Worm (Caenorhabditis elegans) whole organism, L3 larva: ENCODE measurements around the gene ZK470.14.
"Not testable (repeated sequence)": the region's sequence is repeated elsewhere in the genome, so short reads cannot be mapped to it uniquely, and the experiment has no call there.

Experiments used
- R02D3.7 ChIP-seq: fragments of 150-350 bp; optimal IDR thresholded peaks from 2 replicates; lab custom pipeline; 2014; ENCODE audit warnings: missing biosample characterization, missing genetic modification characterization
- ZK546.5 ChIP-seq: sonication (generic microtip); optimal IDR thresholded peaks from 2 replicates; lab custom pipeline; 2017; ENCODE audit warnings: missing biosample characterization, missing genetic modification characterization
- aly-2 ChIP-seq: fragments of 150-350 bp; optimal IDR thresholded peaks from 2 replicates; lab custom pipeline; 2014; ENCODE audit warnings: missing biosample characterization, missing genetic modification characterization
- ama-1 ChIP-seq: fragments of 150-350 bp; optimal IDR thresholded peaks from 2 replicates; lab custom pipeline; 2018
- ceh-16 ChIP-seq: sonication (generic microtip); optimal IDR thresholded peaks from 2 replicates; lab custom pipeline; 2017; ENCODE audit warnings: missing biosample characterization, missing genetic modification characterization
- ceh-28 ChIP-seq: fragments of 150-350 bp; optimal IDR thresholded peaks from 2 replicates; lab custom pipeline; 2014; ENCODE audit warnings: missing biosample characterization, missing genetic modification reagents, missing genetic modification characterization
- ceh-82 ChIP-seq: fragments of 150-350 bp; optimal IDR thresholded peaks from 2 replicates; lab custom pipeline; 2014; ENCODE audit warnings: missing biosample characterization, missing genetic modification characterization
- ceh-9 ChIP-seq: sonication (generic microtip); optimal IDR thresholded peaks from 2 replicates; lab custom pipeline; 2018; ENCODE audit warnings: missing biosample characterization, missing genetic modification characterization
- daf-12 ChIP-seq: fragments of 150-350 bp; optimal IDR thresholded peaks from 2 replicates; lab custom pipeline; 2014; ENCODE audit warnings: missing biosample characterization, missing genetic modification reagents, missing genetic modification characterization
- egl-27 ChIP-seq: sonication (generic microtip); optimal IDR thresholded peaks from 4 replicates; lab custom pipeline; 2017; ENCODE audit warnings: missing biosample characterization, missing genetic modification reagents, missing genetic modification characterization
- egl-5 ChIP-seq: fragments of 150-350 bp; optimal IDR thresholded peaks from 2 replicates; lab custom pipeline; 2017; ENCODE audit warnings: missing biosample characterization, missing genetic modification reagents, missing genetic modification characterization, inconsistent platforms
- elt-1 ChIP-seq: fragments of 150-350 bp; optimal IDR thresholded peaks from 2 replicates; lab custom pipeline; 2014; ENCODE audit warnings: missing biosample characterization, missing genetic modification characterization
- elt-2 ChIP-seq: sonication (generic microtip); optimal IDR thresholded peaks from 2 replicates; lab custom pipeline; 2016; ENCODE audit warnings: missing genetic modification reagents, mild to moderate bottlenecking, missing genetic modification characterization, missing compliant biosample characterization
- elt-3 ChIP-seq, 3 experiments: fragments of 150-350 bp in 1 of 3; sonication (generic microtip) in 2 of 3; optimal IDR thresholded peaks; 2 replicates in 2 of 3; 4 replicates in 1 of 3; lab custom pipeline; 2014 to 2017; ENCODE audit warnings: missing biosample characterization in 3 of 3, missing genetic modification characterization in 3 of 3
- eor-1 ChIP-seq, 2 experiments: fragments of 150-350 bp; optimal IDR thresholded peaks; 2 replicates each; lab custom pipeline; 2014 to 2018; ENCODE audit warnings: missing biosample characterization in 2 of 2, missing genetic modification characterization in 2 of 2
- fkh-10 ChIP-seq: sonication (generic microtip); optimal IDR thresholded peaks from 2 replicates; lab custom pipeline; 2017; ENCODE audit warnings: missing biosample characterization, missing genetic modification reagents, missing genetic modification characterization
- fkh-2 ChIP-seq: fragments of 150-350 bp; optimal IDR thresholded peaks from 2 replicates; lab custom pipeline; 2014; ENCODE audit warnings: missing biosample characterization, missing genetic modification reagents, missing genetic modification characterization
- fos-1 ChIP-seq: fragments of 150-350 bp; optimal IDR thresholded peaks from 2 replicates; lab custom pipeline; 2014; ENCODE audit warnings: missing biosample characterization, missing genetic modification characterization
- hmg-11 ChIP-seq: sonication (generic microtip); optimal IDR thresholded peaks from 2 replicates; lab custom pipeline; 2016; ENCODE audit warnings: missing genetic modification characterization, missing compliant biosample characterization
- jun-1 ChIP-seq: fragments of 150-350 bp; optimal IDR thresholded peaks from 2 replicates; lab custom pipeline; 2014; ENCODE audit warnings: missing biosample characterization, missing genetic modification reagents, missing genetic modification characterization
- lin-15B ChIP-seq: fragments of 150-350 bp; optimal IDR thresholded peaks from 2 replicates; lab custom pipeline; 2014; ENCODE audit warnings: missing biosample characterization, missing genetic modification characterization
- lin-39 ChIP-seq: fragments of 150-350 bp; optimal IDR thresholded peaks from 2 replicates; lab custom pipeline; 2018; ENCODE audit warnings: missing biosample characterization, missing genetic modification reagents, missing genetic modification characterization
- lsy-12 ChIP-seq: sonication (generic microtip); optimal IDR thresholded peaks from 2 replicates; lab custom pipeline; 2016; ENCODE audit warnings: mild to moderate bottlenecking, missing genetic modification characterization, missing compliant biosample characterization
- mdl-1 ChIP-seq: fragments of 150-350 bp; optimal IDR thresholded peaks from 2 replicates; lab custom pipeline; 2014; ENCODE audit warnings: missing biosample characterization, missing genetic modification characterization
- mml-1 ChIP-seq: fragments of 150-350 bp; sonication (generic microtip); optimal IDR thresholded peaks from 3 replicates; lab custom pipeline; 2014; ENCODE audit warnings: missing biosample characterization, missing genetic modification characterization
- nfya-1 ChIP-seq: sonication (generic microtip); optimal IDR thresholded peaks from 2 replicates; lab custom pipeline; 2017; ENCODE audit warnings: missing genetic modification characterization, mild to moderate bottlenecking, missing compliant biosample characterization, antibody characterized with exemption, moderate library complexity; ENCODE audit not compliant: insufficient read depth
- nhr-11 ChIP-seq: fragments of 150-350 bp; optimal IDR thresholded peaks from 2 replicates; lab custom pipeline; 2014; ENCODE audit warnings: missing biosample characterization, missing genetic modification characterization
- nhr-12 ChIP-seq: fragments of 150-350 bp; optimal IDR thresholded peaks from 2 replicates; lab custom pipeline; 2014; ENCODE audit warnings: missing biosample characterization, missing genetic modification characterization
- nhr-23 ChIP-seq: fragments of 150-350 bp; optimal IDR thresholded peaks from 2 replicates; lab custom pipeline; 2014; ENCODE audit warnings: missing biosample characterization, missing genetic modification reagents, missing genetic modification characterization
- nhr-237 ChIP-seq: fragments of 150-350 bp; optimal IDR thresholded peaks from 2 replicates; lab custom pipeline; 2014; ENCODE audit warnings: missing biosample characterization, missing genetic modification characterization
- nhr-25 ChIP-seq: sonication (generic microtip); optimal IDR thresholded peaks from 2 replicates; lab custom pipeline; 2017; ENCODE audit warnings: missing biosample characterization, missing genetic modification characterization
- nhr-28 ChIP-seq: fragments of 150-350 bp; optimal IDR thresholded peaks from 2 replicates; lab custom pipeline; 2014; ENCODE audit warnings: missing biosample characterization, missing genetic modification characterization
- nhr-43 ChIP-seq: sonication (generic microtip); optimal IDR thresholded peaks from 2 replicates; lab custom pipeline; 2016; ENCODE audit warnings: mild to moderate bottlenecking, missing genetic modification characterization, missing compliant biosample characterization; ENCODE audit not compliant: poor library complexity, severe bottlenecking
- nhr-67 ChIP-seq: fragments of 150-350 bp; optimal IDR thresholded peaks from 2 replicates; lab custom pipeline; 2014; ENCODE audit warnings: missing biosample characterization, missing genetic modification characterization
- nhr-76 ChIP-seq: fragments of 150-350 bp; sonication (generic microtip); optimal IDR thresholded peaks from 5 replicates; lab custom pipeline; 2014; ENCODE audit warnings: missing biosample characterization, missing genetic modification characterization
- nhr-77 ChIP-seq: fragments of 150-350 bp; optimal IDR thresholded peaks from 2 replicates; lab custom pipeline; 2014; ENCODE audit warnings: missing biosample characterization, missing genetic modification characterization
- pha-4 ChIP-seq: fragments of 150-350 bp; optimal IDR thresholded peaks from 2 replicates; lab custom pipeline; 2014; ENCODE audit warnings: missing biosample characterization, missing genetic modification reagents, missing genetic modification characterization
- pqm-1 ChIP-seq: fragments of 150-350 bp; optimal IDR thresholded peaks from 2 replicates; lab custom pipeline; 2017; ENCODE audit warnings: missing biosample characterization, missing genetic modification characterization, inconsistent platforms
- sea-2 ChIP-seq: fragments of 150-350 bp; sonication (generic microtip); optimal IDR thresholded peaks from 4 replicates; lab custom pipeline; 2014; ENCODE audit warnings: missing biosample characterization, missing genetic modification reagents, missing genetic modification characterization
- skn-1 ChIP-seq: fragments of 150-350 bp; optimal IDR thresholded peaks from 2 replicates; lab custom pipeline; 2014; ENCODE audit warnings: missing biosample characterization, missing genetic modification characterization
- snpc-4 ChIP-seq: fragments of 150-350 bp; optimal IDR thresholded peaks from 2 replicates; lab custom pipeline; 2014; ENCODE audit warnings: missing biosample characterization, missing genetic modification characterization
- tbx-2 ChIP-seq: sonication (generic microtip); optimal IDR thresholded peaks from 2 replicates; lab custom pipeline; 2016; ENCODE audit warnings: mild to moderate bottlenecking, missing genetic modification characterization, missing compliant biosample characterization
- unc-39 ChIP-seq: sonication (generic microtip); optimal IDR thresholded peaks from 4 replicates; lab custom pipeline; 2017; ENCODE audit warnings: missing biosample characterization, missing genetic modification characterization
- unc-62 ChIP-seq: fragments of 150-350 bp; sonication (generic microtip); optimal IDR thresholded peaks from 4 replicates; lab custom pipeline; 2014; ENCODE audit warnings: missing biosample characterization, missing genetic modification reagents, missing genetic modification characterization
- zag-1 ChIP-seq: fragments of 150-350 bp; optimal IDR thresholded peaks from 2 replicates; lab custom pipeline; 2014; ENCODE audit warnings: missing biosample characterization, missing genetic modification characterization
- ztf-11 ChIP-seq: fragments of 150-350 bp; optimal IDR thresholded peaks from 2 replicates; lab custom pipeline; 2014; ENCODE audit warnings: missing biosample characterization, missing genetic modification characterization
- ztf-4 ChIP-seq: fragments of 150-350 bp; optimal IDR thresholded peaks from 2 replicates; lab custom pipeline; 2014; ENCODE audit warnings: missing biosample characterization, missing genetic modification characterization

Gene ZK470.14

DNA sequence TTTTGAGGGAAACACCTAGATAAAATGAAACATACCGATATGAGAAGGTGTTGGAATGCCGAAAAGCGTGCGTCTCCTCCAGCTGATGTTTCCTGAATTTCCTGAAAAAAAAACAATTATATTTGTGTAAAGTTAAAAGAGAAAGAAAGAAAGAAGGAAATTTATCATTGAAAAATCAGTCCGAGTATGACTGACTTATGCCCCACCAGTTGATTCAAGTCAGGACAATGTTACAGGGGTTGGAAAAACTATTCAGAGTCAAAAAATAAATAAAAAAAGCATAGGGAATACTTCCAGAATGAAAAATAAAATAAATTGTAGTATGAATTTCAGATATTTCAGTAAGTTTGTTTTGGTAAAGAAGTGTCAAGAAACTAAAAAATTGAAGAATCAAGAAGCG, 40.1 kb downstream of the ZK470.14 start, which contains the start of gene F20B6.9:
Gene F20B6.9 (minus strand): TSS at position 101 of the 400 bp plus-strand sequence.
- not testable (repeated sequence) for TF ChIP-seq jun-1 (tag; lab: Kevin White, UChicago); sea-2; mml-1 (tag; lab: Kevin White, UChicago)
- TF ChIP-seq, all 47 proteins: peak for 0; not testable (repeated sequence) for 47

- peak; percentile 82 for TF ChIP-seq nhr-77
- TF ChIP-seq fos-1 (tag; lab: Kevin White, UChicago), result no peak
- TF ChIP-seq nhr-12 (tag; lab: Kevin White, UChicago), result no peak
- peak; percentile 79 for TF ChIP-seq skn-1
- TF ChIP-seq ama-1 (lab: Kevin White, UChicago), result no peak
- no peak for TF ChIP-seq daf-12
- no peak for TF ChIP-seq nhr-76 (tag; lab: Kevin White, UChicago)
- TF ChIP-seq nhr-25, result peak; percentile 49
- no peak for TF ChIP-seq aly-2 (tag; lab: Kevin White, UChicago)
- no peak for TF ChIP-seq ztf-4 (tag; lab: Kevin White, UChicago)
- TF ChIP-seq ceh-82 (tag; lab: Kevin White, UChicago), result no peak
- TF ChIP-seq nhr-43 (tag; lab: Kevin White, UChicago), result peak; percentile 89
- no peak for TF ChIP-seq egl-27 (tag; lab: Kevin White, UChicago)
- TF ChIP-seq nhr-23 (tag; lab: Kevin White, UChicago), result peak; percentile 69
- TF ChIP-seq pqm-1 (tag; lab: Kevin White, UChicago), result peak; percentile 60
- TF ChIP-seq ZK546.5 (tag; lab: Kevin White, UChicago), result no peak
- no peak for TF ChIP-seq lin-39
- no peak for TF ChIP-seq fkh-2 (tag; lab: Kevin White, UChicago)
- TF ChIP-seq tbx-2 (tag; lab: Kevin White, UChicago), result no peak
- TF ChIP-seq sea-2, result no peak
- no peak for TF ChIP-seq nfya-1 (tag; lab: Kevin White, UChicago)
- TF ChIP-seq elt-2, result peak; percentile 5
- TF ChIP-seq egl-5, result no peak
- TF ChIP-seq zag-1, result no peak
- TF ChIP-seq lin-15B (tag; lab: Kevin White, UChicago), result no peak
- peak; percentile 30 for TF ChIP-seq nhr-11
- TF ChIP-seq snpc-4, result no peak
- TF ChIP-seq pha-4 (tag; lab: Kevin White, UChicago), result peak; percentile 45
- TF ChIP-seq elt-1 (tag; lab: Kevin White, UChicago), result no peak
- TF ChIP-seq ceh-9, result no peak
- TF ChIP-seq ceh-28, result no peak
- TF ChIP-seq mdl-1 (tag; lab: Kevin White, UChicago), result no peak
- no peak for TF ChIP-seq nhr-67
- TF ChIP-seq nhr-28 (tag; lab: Kevin White, UChicago), result no peak
- TF ChIP-seq mml-1 (tag; lab: Kevin White, UChicago), result no peak
- TF ChIP-seq R02D3.7 (tag; lab: Kevin White, UChicago), result no peak
- TF ChIP-seq jun-1 (tag; lab: Kevin White, UChicago), result peak; percentile 48
- TF ChIP-seq hmg-11 (tag; lab: Kevin White, UChicago), result no peak
- no peak for TF ChIP-seq unc-62 (GFP tag; lab: Kevin White, UChicago)
- no peak for TF ChIP-seq unc-39 (tag; lab: Kevin White, UChicago)
- no peak for TF ChIP-seq ceh-16 (tag; lab: Kevin White, UChicago)
- TF ChIP-seq fkh-10 (GFP tag; lab: Kevin White, UChicago), result peak; percentile 8
- no peak for TF ChIP-seq ztf-11 (tag; lab: Kevin White, UChicago)
- TF ChIP-seq nhr-237, result no peak
- TF ChIP-seq eor-1 (tag; optimal IDR thresholded peaks at IDR 0.05; lab: Kevin White, UChicago), result no peak
- TF ChIP-seq elt-3 (tag; optimal IDR thresholded peaks at IDR 0.05; lab: Kevin White, UChicago), result peak in 1 of 3 experiments; percentile 86
- no peak for TF ChIP-seq lsy-12 (tag; lab: Kevin White, UChicago)
Measured at ce11 chrX:4208495-4208894, 41.2 kb downstream of the ZK470.14 start.
